Worm (Caenorhabditis elegans): Measurements from ENCODE around the gene cgt-2.
A peak's percentile ranks its signal among the peaks of the same experiment; 100 is the strongest.
"Not testable (repeated sequence)": the region's sequence is repeated elsewhere in the genome, so short reads cannot be mapped to it uniquely, and the experiment has no call there.

Gene cgt-2

ce11 chrX:17694669-17695282 lies at the start of gene cgt-2:
TSS of gene cgt-2 (plus strand) at chrX:17695232.
- TF ChIP-seq pqm-1 (tag; optimal IDR thresholded peaks at IDR 0.05) (peak; percentile 61), ceh-63 (GFP tag; optimal IDR thresholded peaks at IDR 0.05) (no peak), lin-35 (GFP tag; optimal IDR thresholded peaks at IDR 0.05) (peak in 1 of 2 experiments; percentile 21), elt-2 (tag; optimal IDR thresholded peaks at IDR 0.05) (peak; percentile 69)

- not testable (repeated sequence) for TF ChIP-seq nhr-28 (tag; optimal IDR thresholded peaks at IDR 0.05); isw-1 (GFP tag; IDR thresholded peaks at IDR 0.05); egl-13 (tag; optimal IDR thresholded peaks at IDR 0.05)
Measured at ce11 chrX:17649380-17649779, 45.7 kb upstream of the cgt-2 start, which contains the start of gene tmem-218. TSS of gene tmem-218 (plus strand) at chrX:17649680.

- TF ChIP-seq vab-15 (tag; optimal IDR thresholded peaks at IDR 0.05) (no peak), efl-1 (optimal IDR thresholded peaks at IDR 0.05) (no peak), efl-1 (GFP tag; optimal IDR thresholded peaks at IDR 0.05 in 1 of 2) (peak in 1 of 2 experiments; percentile 67)
Measured at ce11 chrX:17662146-17662545, 32.9 kb upstream of the cgt-2 start, which contains the start of gene nlp-6. TSS of gene nlp-6 (plus strand) at chrX:17662446.

ce11 chrX:17667288-17667687 lies 27.7 kb upstream of the cgt-2 start:
- TF ChIP-seq unc-86 (tag; optimal IDR thresholded peaks at IDR 0.05) (no peak), zag-1 (tag; optimal IDR thresholded peaks at IDR 0.05) (no peak), nhr-85 (tag) (no peak), efl-1 (optimal IDR thresholded peaks at IDR 0.05) (no peak), efl-1 (GFP tag; optimal IDR thresholded peaks at IDR 0.05 in 1 of 2) (no peak), mep-1 (tag; optimal IDR thresholded peaks at IDR 0.05) (no peak), nhr-28 (tag; optimal IDR thresholded peaks at IDR 0.05) (no peak), alr-1 (tag; optimal IDR thresholded peaks at IDR 0.05; ENCODE audit: borderline replicate concordance) (no peak), F16B12.6 (tag; optimal IDR thresholded peaks at IDR 0.05) (no peak), dsc-1 (tag; optimal IDR thresholded peaks at IDR 0.05) (no peak), nhr-12 (tag; optimal IDR thresholded peaks at IDR 0.05) (no peak), aly-2 (tag; optimal IDR thresholded peaks at IDR 0.05) (no peak), unc-62 (GFP tag; optimal IDR thresholded peaks at IDR 0.05) (no peak), efl-3 (GFP tag; optimal IDR thresholded peaks at IDR 0.05) (no peak), nhr-237 (tag; optimal IDR thresholded peaks at IDR 0.05) (no peak), nhr-20 (tag; optimal IDR thresholded peaks at IDR 0.05) (peak; percentile 22), sup-37 (GFP tag; optimal IDR thresholded peaks at IDR 0.05) (no peak), lin-35 (GFP tag; optimal IDR thresholded peaks at IDR 0.05) (no peak), fos-1 (tag; optimal IDR thresholded peaks at IDR 0.05) (no peak), rnt-1 (tag; optimal IDR thresholded peaks at IDR 0.05) (peak; percentile 60), grh-1 (GFP tag; IDR thresholded peaks at IDR 0.05) (no peak), sptf-1 (tag; optimal IDR thresholded peaks at IDR 0.05) (no peak), elt-3 (tag; optimal IDR thresholded peaks at IDR 0.05) (no peak), ztf-11 (tag; optimal IDR thresholded peaks at IDR 0.05) (no peak), ceh-90 (tag; optimal IDR thresholded peaks at IDR 0.05) (no peak), xbp-1 (tag; optimal IDR thresholded peaks at IDR 0.05) (no peak), irx-1 (tag; optimal IDR thresholded peaks at IDR 0.05) (no peak), pax-3 (tag; optimal IDR thresholded peaks at IDR 0.05) (no peak), ama-1 (optimal IDR thresholded peaks at IDR 0.05) (no peak), skn-1 (tag; optimal IDR thresholded peaks at IDR 0.05) (no peak), ceh-63 (GFP tag; optimal IDR thresholded peaks at IDR 0.05) (no peak), ceh-82 (tag; optimal IDR thresholded peaks at IDR 0.05) (no peak), nhr-84 (tag; optimal IDR thresholded peaks at IDR 0.05) (no peak), unc-130 (tag; optimal IDR thresholded peaks at IDR 0.05) (peak; percentile 7), mef-2 (tag; optimal IDR thresholded peaks at IDR 0.05) (no peak), lir-3 (tag; optimal IDR thresholded peaks at IDR 0.05; ENCODE audit: poor library complexity) (no peak), fkh-8 (tag; optimal IDR thresholded peaks at IDR 0.05) (no peak), hpl-2 (GFP tag; optimal IDR thresholded peaks at IDR 0.05) (no peak), isw-1 (GFP tag; IDR thresholded peaks at IDR 0.05) (no peak), lin-15B (tag; optimal IDR thresholded peaks at IDR 0.05) (no peak), hlh-17 (GFP tag; optimal IDR thresholded peaks at IDR 0.05; ENCODE audit: borderline replicate concordance) (no peak), mdl-1 (tag; optimal IDR thresholded peaks at IDR 0.05) (no peak)
